Worm (Caenorhabditis elegans) whole organism, late embryonic: ENCODE results near the gene F14D2.14.

ENCODE experiments used
- C08G9.2 ChIP-seq: sonication (generic microtip); optimal IDR thresholded peaks from 2 replicates; lab custom pipeline; 2016; ENCODE audit warnings: mild to moderate bottlenecking, missing genetic modification characterization, moderate library complexity, missing compliant biosample characterization
- C38D4.7 ChIP-seq: fragments of 200-800 bp; sonication (Bioruptor generic); optimal IDR thresholded peaks from 2 replicates; lab custom pipeline; 2018; ENCODE audit warnings: mild to moderate bottlenecking, missing genetic modification characterization, moderate library complexity, missing compliant biosample characterization
- ceh-14 ChIP-seq: sonication (generic microtip); optimal IDR thresholded peaks from 2 replicates; lab custom pipeline; 2016; ENCODE audit warnings: missing genotype, missing genetic modification characterization, missing compliant biosample characterization
- ceh-18 ChIP-seq: sonication (generic microtip); optimal IDR thresholded peaks from 2 replicates; lab custom pipeline; 2016; ENCODE audit warnings: missing genetic modification characterization, missing compliant biosample characterization
- ceh-19 ChIP-seq: fragments of 200-800 bp; sonication (Bioruptor generic); optimal IDR thresholded peaks from 2 replicates; lab custom pipeline; 2018; ENCODE audit warnings: mild to moderate bottlenecking, missing genetic modification characterization, missing compliant biosample characterization
- eyg-1 ChIP-seq: sonication (generic microtip); optimal IDR thresholded peaks from 2 replicates; lab custom pipeline; 2016; ENCODE audit warnings: missing genotype, missing genetic modification characterization, missing compliant biosample characterization
- fkh-10 ChIP-seq: fragments of 150-350 bp; optimal IDR thresholded peaks from 2 replicates; lab custom pipeline; 2014; ENCODE audit warnings: missing biosample characterization, missing genetic modification reagents, missing genetic modification characterization
- hlh-15 ChIP-seq: sonication (generic microtip); optimal IDR thresholded peaks from 2 replicates; lab custom pipeline; 2016; ENCODE audit warnings: missing genetic modification characterization, missing compliant biosample characterization
- nhr-11 ChIP-seq: fragments of 150-350 bp; optimal IDR thresholded peaks from 2 replicates; lab custom pipeline; 2014; ENCODE audit warnings: missing biosample characterization, missing genetic modification characterization
- nhr-232 ChIP-seq: sonication (generic microtip); optimal IDR thresholded peaks from 2 replicates; lab custom pipeline; 2016; ENCODE audit warnings: missing genetic modification characterization, missing compliant biosample characterization
- pax-1 ChIP-seq: fragments of 150-350 bp; optimal IDR thresholded peaks from 2 replicates; lab custom pipeline; 2014; ENCODE audit warnings: missing biosample characterization, missing genetic modification characterization
- pha-2 ChIP-seq: sonication (generic microtip); optimal IDR thresholded peaks from 2 replicates; lab custom pipeline; 2017; ENCODE audit warnings: mild to moderate bottlenecking, missing genetic modification characterization, missing compliant biosample characterization
- pha-4 ChIP-seq: fragments of 150-350 bp; optimal IDR thresholded peaks from 2 replicates; lab custom pipeline; 2018; ENCODE audit warnings: missing biosample characterization, missing genetic modification reagents, missing genetic modification characterization
- ref-2 ChIP-seq: sonication (generic microtip); optimal IDR thresholded peaks from 2 replicates; lab custom pipeline; 2016; ENCODE audit warnings: missing genetic modification characterization, missing compliant biosample characterization
- rnt-1 ChIP-seq: sonication (generic microtip); optimal IDR thresholded peaks from 2 replicates; lab custom pipeline; 2016; ENCODE audit warnings: missing genetic modification characterization, missing compliant biosample characterization
- sdc-2 ChIP-seq: sonication (generic microtip); optimal IDR thresholded peaks from 2 replicates; lab custom pipeline; 2016; ENCODE audit warnings: missing genotype, missing genetic modification characterization, missing compliant biosample characterization
- sox-2 ChIP-seq: fragments of 200-800 bp; sonication (Bioruptor generic); IDR thresholded peaks from 2 replicates; pipeline ENCODE4 v1.3.6; 2022; ENCODE audit warnings: missing genetic modification reagents, missing genetic modification characterization, missing compliant biosample characterization
- syd-9 ChIP-seq: sonication (generic microtip); optimal IDR thresholded peaks from 2 replicates; lab custom pipeline; 2016; ENCODE audit warnings: mild to moderate bottlenecking, missing genetic modification characterization, moderate library complexity, missing compliant biosample characterization

The F14D2.14 gene

ce11 chrII:3297914-3298313 lies 49.9 kb downstream of the F14D2.14 start, which contains the start of gene btb-18:
Gene btb-18 (plus strand): TSS chrII:3298214.
- TF ChIP-seq ceh-14 (no peak), nhr-11 (tag; lab: Kevin White, UChicago) (no peak), nhr-232 (tag; lab: Kevin White, UChicago) (no peak), eyg-1 (no peak), rnt-1 (tag; lab: Kevin White, UChicago) (no peak), hlh-15 (tag; lab: Kevin White, UChicago) (no peak), C08G9.2 (tag; lab: Kevin White, UChicago) (no peak), ceh-18 (no peak), sdc-2 (tag; lab: Kevin White, UChicago) (no peak), pha-4 (no peak), pax-1 (tag; lab: Kevin White, UChicago) (no peak), C38D4.7 (no peak), pha-2 (no peak), syd-9 (tag; lab: Kevin White, UChicago) (no peak), fkh-10 (GFP tag; lab: Kevin White, UChicago) (no peak), sox-2 (no peak), ceh-19 (GFP tag; lab: Kevin White, UChicago) (no peak), ref-2 (tag; lab: Kevin White, UChicago) (no peak)
